Fruit fly (Drosophila melanogaster) whole organism, pupa: Measurements from ENCODE around the gene CG33946.

ENCODE experiments used
- CG12605 ChIP-seq: fragments of 200-800 bp; sonication (Bioruptor generic); IDR thresholded peaks from 2 replicates; pipeline ENCODE4 v1.3.6; 2022; ENCODE audit warnings: missing biosample characterization, missing genetic modification characterization
- CG13204 ChIP-seq: fragments of 200-800 bp; sonication (Bioruptor generic); optimal IDR thresholded peaks from 2 replicates; lab custom pipeline; 2018; ENCODE audit warnings: missing biosample characterization, mild to moderate bottlenecking, missing genetic modification characterization, moderate library complexity
- CG15710 ChIP-seq: fragments of 200-800 bp; sonication (Bioruptor generic); optimal IDR thresholded peaks from 2 replicates; lab custom pipeline; 2018; ENCODE audit warnings: missing biosample characterization, mild to moderate bottlenecking, missing genetic modification characterization, moderate library complexity
- CG17806 ChIP-seq: fragments of 200-800 bp; sonication (Bioruptor generic); optimal IDR thresholded peaks from 2 replicates; lab custom pipeline; 2018; ENCODE audit warnings: missing biosample characterization, mild to moderate bottlenecking, missing genetic modification characterization, moderate library complexity
- CG32121 ChIP-seq: fragments of 200-800 bp; sonication (Bioruptor generic); IDR thresholded peaks from 2 replicates; pipeline ENCODE4 v1.3.6; 2022; ENCODE audit warnings: missing biosample characterization, missing genetic modification characterization
- CG4496 ChIP-seq: fragments of 200-800 bp; sonication (Bioruptor generic); IDR thresholded peaks from 3 replicates; pipeline ENCODE4 v1.3.6; 2022; ENCODE audit warnings: missing biosample characterization, missing genetic modification characterization
- CG8301 ChIP-seq: fragments of 200-800 bp; sonication (Bioruptor generic); optimal IDR thresholded peaks from 2 replicates; lab custom pipeline; 2018; ENCODE audit warnings: missing biosample characterization, mild to moderate bottlenecking, missing genetic modification characterization
- CG9948 ChIP-seq: fragments of 200-800 bp; sonication (Bioruptor generic); optimal IDR thresholded peaks from 2 replicates; lab custom pipeline; 2018; ENCODE audit warnings: missing biosample characterization, mild to moderate bottlenecking, missing genetic modification characterization, moderate library complexity
- EcR ChIP-seq: fragments of 200-800 bp; sonication (Bioruptor generic); optimal IDR thresholded peaks from 3 replicates; lab custom pipeline; 2019; ENCODE audit warnings: missing biosample characterization, missing genetic modification characterization, mild to moderate bottlenecking, moderate library complexity, missing genetic modification reagents
- Pif1A ChIP-seq: fragments of 200-800 bp; sonication (Bioruptor generic); optimal IDR thresholded peaks from 3 replicates; lab custom pipeline; 2016; ENCODE audit warnings: missing biosample characterization, missing genetic modification characterization
- fd96Ca ChIP-seq: fragments of 200-800 bp; sonication (Bioruptor generic); IDR thresholded peaks from 3 replicates; pipeline ENCODE4 v1.3.6; 2022; ENCODE audit warnings: missing biosample characterization, missing genetic modification characterization
- gl ChIP-seq: fragments of 200-800 bp; sonication (Bioruptor generic); optimal IDR thresholded peaks from 2 replicates; lab custom pipeline; 2018; ENCODE audit warnings: missing biosample characterization, mild to moderate bottlenecking, missing genetic modification characterization
- rn ChIP-seq: fragments of 200-800 bp; sonication (Bioruptor generic); IDR thresholded peaks from 2 replicates; pipeline ENCODE4 v1.3.6; 2022; ENCODE audit warnings: missing biosample characterization, missing genetic modification characterization

- TF ChIP-seq Pif1A (GFP tag; lab: Kevin White, UChicago) = no peak
- no peak for TF ChIP-seq CG32121 (GFP tag; lab: Robert Waterston, UW)
- TF ChIP-seq CG8301 (tag; lab: Kevin White, UChicago) = no peak
- no peak for TF ChIP-seq EcR
- no peak for TF ChIP-seq gl (tag; lab: Kevin White, UChicago)
- no peak for TF ChIP-seq CG9948 (tag; lab: Kevin White, UChicago)
- TF ChIP-seq CG13204 = no peak
- TF ChIP-seq CG12605 (GFP tag; lab: Robert Waterston, UW) = no peak
- TF ChIP-seq CG17806 = no peak
- no peak for TF ChIP-seq fd96Ca (GFP tag; lab: Robert Waterston, UW)
- TF ChIP-seq rn (GFP tag; lab: Robert Waterston, UW) = no peak
- TF ChIP-seq CG4496 (GFP tag; lab: Robert Waterston, UW) = no peak
- no peak for TF ChIP-seq CG15710 (tag; lab: Kevin White, UChicago)
Measured at dm6 chr3L:6200173-6200572, 20.2 kb upstream of the CG33946 start, which contains the start of gene CG8219.
